Worm (Caenorhabditis elegans): ENCODE results near the gene srh-73.

DNA sequence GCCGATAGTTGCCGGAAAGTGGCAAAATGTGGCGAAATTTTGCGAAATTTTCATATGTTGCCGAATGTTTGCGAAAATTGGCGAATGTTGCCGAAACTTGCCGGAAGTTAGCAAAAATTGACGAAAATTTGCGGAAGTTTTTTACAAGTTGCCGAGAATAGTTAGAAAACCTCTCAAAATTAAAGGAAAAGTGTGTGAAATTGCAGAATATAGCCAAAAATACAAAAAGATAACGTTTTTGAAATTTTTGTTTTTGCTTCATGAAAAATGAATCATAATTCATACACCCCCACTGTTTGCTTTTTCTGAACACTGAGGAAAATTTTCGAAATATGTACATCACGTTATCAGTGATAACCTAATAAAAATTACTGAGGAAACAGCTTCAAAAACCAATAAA lies 30.3 kb upstream of the srh-73 start:
- TF ChIP-seq hmbx-1 (tag; optimal IDR thresholded peaks at IDR 0.05) (no peak), scrt-1 (GFP tag; IDR thresholded peaks at IDR 0.05) (no peak), pes-1 (GFP tag; IDR thresholded peaks at IDR 0.05) (no peak), ama-1 (optimal IDR thresholded peaks at IDR 0.05) (no peak), ceh-36 (tag; optimal IDR thresholded peaks at IDR 0.05) (no peak), ceh-13 (GFP tag; optimal IDR thresholded peaks at IDR 0.05) (no peak), flt-1 (GFP tag; IDR thresholded peaks at IDR 0.05) (no peak), hmg-4 (GFP tag; optimal IDR thresholded peaks at IDR 0.05) (no peak), ets-7 (tag; optimal IDR thresholded peaks at IDR 0.05) (no peak)

All from whole organism, early embryonic.